Worm (Caenorhabditis elegans) whole organism, early embryonic: ENCODE measurements around the gene R160.6.

ENCODE experiments used
- F13C5.2 ChIP-seq: sonication (generic microtip); optimal IDR thresholded peaks from 2 replicates; lab custom pipeline; 2017; ENCODE audit warnings: mild to moderate bottlenecking, missing genetic modification characterization, inconsistent platforms, missing compliant biosample characterization
- ama-1 ChIP-seq: fragments of 150-350 bp; optimal IDR thresholded peaks from 2 replicates; lab custom pipeline; 2014
- ceh-13 ChIP-seq: fragments of 200-800 bp; sonication (Bioruptor generic); optimal IDR thresholded peaks from 2 replicates; lab custom pipeline; 2018; ENCODE audit warnings: mild to moderate bottlenecking, missing genetic modification characterization, missing compliant biosample characterization
- ceh-36 ChIP-seq: sonication (generic microtip); optimal IDR thresholded peaks from 2 replicates; lab custom pipeline; 2016; ENCODE audit warnings: missing genetic modification characterization, inconsistent platforms, missing compliant biosample characterization
- flt-1 ChIP-seq: fragments of 200-800 bp; sonication (Bioruptor generic); IDR thresholded peaks from 2 replicates; pipeline ENCODE4 v1.3.6; 2022; ENCODE audit warnings: missing genetic modification characterization, missing compliant biosample characterization
- hmg-4 ChIP-seq: fragments of 200-800 bp; sonication (Bioruptor generic); optimal IDR thresholded peaks from 2 replicates; lab custom pipeline; 2018; ENCODE audit warnings: mild to moderate bottlenecking, missing genetic modification characterization, missing compliant biosample characterization
- hnd-1 ChIP-seq: sonication (generic microtip); optimal IDR thresholded peaks from 2 replicates; lab custom pipeline; 2016; ENCODE audit warnings: missing genetic modification characterization, missing compliant biosample characterization
- scrt-1 ChIP-seq: fragments of 200-800 bp; sonication (Bioruptor generic); IDR thresholded peaks from 2 replicates; pipeline ENCODE4 v1.3.6; 2022; ENCODE audit warnings: missing genetic modification characterization, missing compliant biosample characterization
- tbx-11 ChIP-seq: fragments of 200-800 bp; sonication (Bioruptor generic); IDR thresholded peaks from 2 replicates; pipeline ENCODE4 v1.3.6; 2022; ENCODE audit warnings: missing genetic modification characterization, missing compliant biosample characterization
- tbx-37 ChIP-seq: fragments of 200-800 bp; sonication (Bioruptor generic); conservative IDR thresholded peaks from 2 replicates; pipeline ENCODE4 v1.3.6; 2022; ENCODE audit warnings: missing genetic modification reagents, missing genetic modification characterization, missing compliant biosample characterization
- tra-4 ChIP-seq: sonication (generic microtip); optimal IDR thresholded peaks from 2 replicates; lab custom pipeline; 2017; ENCODE audit warnings: missing genetic modification characterization, missing compliant biosample characterization

DNA sequence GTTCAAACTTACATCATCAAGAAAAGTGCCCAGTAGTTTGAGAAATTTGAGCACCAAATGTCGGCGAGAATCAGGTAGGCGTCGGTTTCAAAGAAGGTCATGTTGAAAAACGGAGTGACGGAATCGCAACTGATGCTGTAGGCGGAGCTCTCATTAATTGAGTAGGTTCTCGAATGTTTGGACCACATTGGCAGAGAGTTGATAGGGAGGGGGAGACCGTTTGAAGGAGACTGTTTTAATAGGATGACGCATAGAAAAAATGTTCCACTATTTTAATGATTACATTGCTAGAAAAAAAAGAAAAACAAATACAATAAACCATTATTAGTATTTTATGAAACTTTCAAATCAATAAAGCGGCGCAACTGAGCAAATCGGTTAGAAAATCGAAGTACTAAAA lies 9.8 kb downstream of the R160.6 start, which contains the start of gene F14H12.17:
- TF ChIP-seq F13C5.2 (tag; lab: Kevin White, UChicago) (no peak), tbx-11 (GFP tag; lab: Robert Waterston, UW) (no peak), tbx-37 (GFP tag; lab: Robert Waterston, UW) (no peak), scrt-1 (GFP tag; lab: Robert Waterston, UW) (no peak), ama-1 (lab: Kevin White, UChicago) (no peak), hnd-1 (tag; lab: Kevin White, UChicago) (no peak), ceh-13 (no peak), hmg-4 (GFP tag; lab: Kevin White, UChicago) (no peak), ceh-36 (tag; lab: Kevin White, UChicago) (no peak), tra-4 (tag; lab: Kevin White, UChicago) (no peak), flt-1 (GFP tag; lab: Robert Waterston, UW) (no peak)
